Worm (Caenorhabditis elegans): ENCODE results near the gene dmsr-1.
A peak's percentile ranks its signal among the peaks of the same experiment; 100 is the strongest.
"Not testable (repeated sequence)": the region's sequence is repeated elsewhere in the genome, so short reads cannot be mapped to it uniquely, and the experiment has no call there.

The dmsr-1 gene

ce11 chrV:11454917-11455316 is 16.4 kb downstream of the dmsr-1 start:
- peak; percentile 44 for TF ChIP-seq lin-14 (GFP tag; optimal IDR thresholded peaks at IDR 0.05)
- TF ChIP-seq sup-37 (GFP tag; optimal IDR thresholded peaks at IDR 0.05), result no peak

ce11 chrV:11459255-11459654 is 20.7 kb downstream of the dmsr-1 start, which contains the start of gene T11F9.1:
Gene T11F9.1 (plus strand): TSS chrV:11459555.
- TF ChIP-seq lin-39 (tag; optimal IDR thresholded peaks at IDR 0.05) (no peak), lin-14 (GFP tag; optimal IDR thresholded peaks at IDR 0.05) (peak; percentile 51)

DNA sequence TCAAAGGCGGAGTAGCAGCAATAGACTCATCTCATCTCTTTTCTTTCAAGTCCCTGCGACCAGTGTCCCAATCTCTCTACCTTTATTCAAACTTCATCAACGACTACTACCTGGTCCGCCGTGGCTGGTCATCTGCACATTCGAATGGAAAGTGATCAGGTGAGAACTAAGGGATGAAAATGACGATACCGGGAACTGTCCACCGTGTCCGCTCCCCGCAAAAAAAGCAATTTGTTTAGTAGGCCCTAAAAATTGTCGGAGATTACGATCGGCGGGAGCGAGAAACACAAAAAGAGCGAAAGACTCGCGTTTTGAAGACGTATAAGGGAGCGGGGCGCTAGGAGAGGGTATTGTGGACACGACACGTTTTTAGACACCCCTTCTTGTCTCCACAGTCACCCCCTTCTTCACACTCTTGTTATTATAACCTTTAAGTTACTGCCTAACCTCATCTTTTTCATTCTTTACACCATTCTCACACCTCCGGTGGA is 24.4 kb downstream of the dmsr-1 start, which contains the start of gene zipt-16:
TSS of gene zipt-16 (plus strand) at position 51 of the 491 bp plus-strand sequence.
- TF ChIP-seq blmp-1 (tag; optimal IDR thresholded peaks at IDR 0.05), result peak; percentile 12
- no peak for TF ChIP-seq ceh-8 (GFP tag; optimal IDR thresholded peaks at IDR 0.05)
- peak; percentile 60 for TF ChIP-seq nhr-85 (tag)
- TF ChIP-seq lin-14 (GFP tag; optimal IDR thresholded peaks at IDR 0.05), result peak; percentile 19

DNA sequence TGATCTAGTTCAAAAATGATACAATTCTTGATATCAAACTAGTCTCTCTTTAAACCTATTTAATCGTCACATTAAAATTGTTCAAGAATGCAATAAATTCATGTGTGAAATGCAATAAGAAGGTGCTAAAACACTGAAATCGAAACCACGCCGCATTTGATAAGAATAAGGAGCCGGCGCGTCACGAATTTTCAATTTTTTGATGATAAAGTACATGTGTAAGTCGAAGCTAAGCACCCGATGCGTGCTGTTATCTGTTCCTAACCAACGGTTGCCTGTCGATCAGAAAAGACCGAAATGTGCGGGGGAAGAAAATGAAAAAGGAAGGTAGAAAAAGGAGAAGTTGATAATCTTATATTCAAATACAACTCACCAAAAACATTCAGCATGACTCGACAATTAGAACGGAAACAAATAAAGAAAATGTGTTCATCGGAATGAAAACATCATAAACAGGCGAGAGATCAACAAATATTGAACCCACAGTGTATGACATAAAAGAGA is 31.7 kb downstream of the dmsr-1 start, which contains the start of gene aat-6:
TSS of gene aat-6 (minus strand) at position 454 of the 504 bp plus-strand sequence.
- TF ChIP-seq lin-35 (GFP tag; optimal IDR thresholded peaks at IDR 0.05) (peak in 1 of 2 experiments; percentile 24), nhr-90 (tag; optimal IDR thresholded peaks at IDR 0.05; ENCODE audit: poor library complexity) (peak; percentile 2), pqm-1 (tag; optimal IDR thresholded peaks at IDR 0.05) (peak; percentile 10), efl-1 (optimal IDR thresholded peaks at IDR 0.05) (no peak), efl-1 (GFP tag; optimal IDR thresholded peaks at IDR 0.05 in 1 of 2) (peak in 1 of 2 experiments; percentile 78), snpc-4 (tag; optimal IDR thresholded peaks at IDR 0.05) (no peak), nhr-20 (tag; optimal IDR thresholded peaks at IDR 0.05) (peak; percentile 38), fos-1 (tag; optimal IDR thresholded peaks at IDR 0.05) (no peak), Y116A8C.19 (tag; optimal IDR thresholded peaks at IDR 0.05; ENCODE audit: borderline replicate concordance) (no peak), pax-3 (tag; optimal IDR thresholded peaks at IDR 0.05) (no peak), elt-2 (tag; optimal IDR thresholded peaks at IDR 0.05) (peak; percentile 93)

DNA sequence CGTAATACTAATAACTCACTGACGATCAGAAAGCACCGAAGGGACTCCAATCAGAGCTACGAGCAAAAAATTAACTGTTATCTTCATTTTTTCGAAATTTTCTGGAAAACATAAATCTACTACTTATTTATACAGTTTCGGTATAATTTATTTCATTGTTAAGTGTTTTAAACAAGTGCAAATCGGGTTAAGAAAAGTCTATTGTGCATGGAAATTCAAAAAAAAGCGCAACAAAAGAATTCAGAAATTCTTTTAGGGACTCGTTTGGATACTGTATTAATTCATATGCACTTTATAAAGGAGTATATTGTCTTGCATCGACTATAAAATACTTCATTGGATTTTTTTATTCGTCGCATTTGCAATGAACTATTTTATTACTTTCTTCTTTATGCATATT is 33.6 kb downstream of the dmsr-1 start, which contains the start of the genes nas-20 and nas-21:
TSS of gene nas-20 (minus strand) at position 101 of the 400 bp plus-strand sequence.
TSS of gene nas-21 (plus strand) at position 356 of the 400 bp plus-strand sequence.
- TF ChIP-seq fkh-8 (tag; optimal IDR thresholded peaks at IDR 0.05) (no peak), nhr-237 (tag; optimal IDR thresholded peaks at IDR 0.05) (no peak), blmp-1 (tag; optimal IDR thresholded peaks at IDR 0.05) (no peak), unc-130 (tag; optimal IDR thresholded peaks at IDR 0.05) (no peak), ceh-63 (GFP tag; optimal IDR thresholded peaks at IDR 0.05) (no peak), xbp-1 (tag; optimal IDR thresholded peaks at IDR 0.05) (no peak)

ce11 chrV:11474399-11474798 is 35.8 kb downstream of the dmsr-1 start, which contains the start of gene nas-22:
Gene nas-22 (plus strand): TSS chrV:11474699.
- no peak for TF ChIP-seq nhr-90 (tag; optimal IDR thresholded peaks at IDR 0.05; ENCODE audit: poor library complexity)
- TF ChIP-seq sup-37 (GFP tag; optimal IDR thresholded peaks at IDR 0.05), result no peak
- TF ChIP-seq ztf-11 (tag; optimal IDR thresholded peaks at IDR 0.05), result no peak

- TF ChIP-seq mep-1 (tag; optimal IDR thresholded peaks at IDR 0.05); ets-5 (GFP tag; IDR thresholded peaks at IDR 0.05); lin-35 (GFP tag; optimal IDR thresholded peaks at IDR 0.05): not testable (repeated sequence)
Measured at ce11 chrV:11475638-11476037, 37.1 kb downstream of the dmsr-1 start, which contains the start of gene T11F9.7. Gene T11F9.7 (plus strand): TSS chrV:11475938.

- TF ChIP-seq vab-15 (tag; optimal IDR thresholded peaks at IDR 0.05), result no peak
- no peak for TF ChIP-seq rnt-1 (tag; optimal IDR thresholded peaks at IDR 0.05)
- TF ChIP-seq irx-1 (tag; optimal IDR thresholded peaks at IDR 0.05), result no peak
- TF ChIP-seq fos-1 (tag; optimal IDR thresholded peaks at IDR 0.05), result no peak
- TF ChIP-seq efl-1 (optimal IDR thresholded peaks at IDR 0.05), result no peak
- peak in 1 of 2 experiments; percentile 64 for TF ChIP-seq efl-1 (GFP tag; optimal IDR thresholded peaks at IDR 0.05 in 1 of 2)
Measured at ce11 chrV:11479406-11479805, 40.8 kb downstream of the dmsr-1 start, which contains the start of gene T11F9.22. Gene T11F9.22 (plus strand): TSS chrV:11479706.

Measured in whole organism, L1 larva.